Fruit fly (Drosophila melanogaster) whole organism, embryonic: ENCODE measurements around the gene DCTN1-p150.

Experiments
- Abd-B ChIP-seq: fragments of 200-800 bp; sonication (Bioruptor generic); optimal IDR thresholded peaks from 2 replicates; lab custom pipeline; 2018; ENCODE audit warnings: missing biosample characterization, mild to moderate bottlenecking, missing genetic modification characterization, moderate library complexity
- Antp ChIP-seq: fragments of 200-800 bp; sonication (Bioruptor generic); optimal IDR thresholded peaks from 3 replicates; lab custom pipeline; 2016; ENCODE audit warnings: missing biosample characterization, missing genetic modification characterization
- Awh ChIP-seq: fragments of 200-800 bp; sonication (Bioruptor generic); IDR thresholded peaks from 2 replicates; pipeline ENCODE4, ENCODE4 v1.3.6; 2022; ENCODE audit warnings: missing biosample characterization, missing genetic modification characterization
- CG10274 ChIP-seq: fragments of 200-800 bp; sonication (Bioruptor generic); optimal IDR thresholded peaks from 3 replicates; lab custom pipeline; 2017; ENCODE audit warnings: missing biosample characterization, mild to moderate bottlenecking, missing genetic modification characterization
- CG10565 ChIP-seq: fragments of 200-800 bp; sonication (Bioruptor generic); optimal IDR thresholded peaks from 3 replicates; lab custom pipeline; 2016; ENCODE audit warnings: missing biosample characterization, mild to moderate bottlenecking, missing genetic modification characterization
- CG11085 ChIP-seq: fragments of 200-800 bp; sonication (Bioruptor generic); IDR thresholded peaks from 2 replicates; pipeline ENCODE4 v1.3.6; 2022; ENCODE audit warnings: missing biosample characterization, missing genetic modification characterization
- CG14667 ChIP-seq: fragments of 200-800 bp; sonication (Bioruptor generic); IDR thresholded peaks from 2 replicates; pipeline ENCODE4 v1.3.6; 2022; ENCODE audit warnings: missing biosample characterization, missing genetic modification characterization
- CG15073 ChIP-seq: fragments of 200-800 bp; sonication (Bioruptor generic); optimal IDR thresholded peaks from 2 replicates; lab custom pipeline; 2016; ENCODE audit warnings: missing biosample characterization, missing genetic modification characterization
- CG16815 ChIP-seq: fragments of 200-800 bp; sonication (Bioruptor generic); optimal IDR thresholded peaks from 3 replicates; lab custom pipeline; 2017; ENCODE audit warnings: missing biosample characterization, mild to moderate bottlenecking, missing genetic modification characterization
- CG17802 ChIP-seq: fragments of 200-800 bp; sonication (Bioruptor generic); optimal IDR thresholded peaks from 2 replicates; lab custom pipeline; 2018; ENCODE audit warnings: missing biosample characterization, mild to moderate bottlenecking, missing genetic modification characterization, moderate library complexity
- CG17912 ChIP-seq: fragments of 200-800 bp; sonication (Bioruptor generic); optimal IDR thresholded peaks from 2 replicates; lab custom pipeline; 2018; ENCODE audit warnings: missing biosample characterization, mild to moderate bottlenecking, missing genetic modification characterization
- CG18011 ChIP-seq: fragments of 200-800 bp; sonication (Bioruptor generic); optimal IDR thresholded peaks from 2 replicates; lab custom pipeline; 2017; ENCODE audit warnings: missing biosample characterization, missing genetic modification characterization, mild to moderate bottlenecking, moderate library complexity, missing genotype
- CG1832 ChIP-seq: fragments of 200-800 bp; sonication (Bioruptor generic); optimal IDR thresholded peaks from 2 replicates; lab custom pipeline; 2017; ENCODE audit warnings: missing biosample characterization, mild to moderate bottlenecking, missing genetic modification characterization, inconsistent platforms
- CG2129 ChIP-seq: fragments of 200-800 bp; sonication (Bioruptor generic); IDR thresholded peaks from 2 replicates; pipeline ENCODE4 v1.3.6; 2022; ENCODE audit warnings: missing biosample characterization, missing genetic modification characterization; ENCODE audit not compliant: partially characterized antibody
- CG42726 ChIP-seq: fragments of 200-800 bp; sonication (Bioruptor generic); IDR thresholded peaks from 2 replicates; pipeline ENCODE4 v1.3.6; 2022; ENCODE audit warnings: missing biosample characterization, missing genetic modification characterization; ENCODE audit not compliant: partially characterized antibody
- CG5953 ChIP-seq: fragments of 200-800 bp; sonication (Bioruptor generic); IDR thresholded peaks from 2 replicates; pipeline ENCODE4 v1.3.6; 2022; ENCODE audit warnings: missing biosample characterization, missing genetic modification characterization
- CG6854 ChIP-seq: fragments of 200-800 bp; sonication (Bioruptor generic); optimal IDR thresholded peaks from 3 replicates; lab custom pipeline; 2017; ENCODE audit warnings: missing biosample characterization, mild to moderate bottlenecking, missing genetic modification characterization
- CoRest ChIP-seq: fragments of 200-800 bp; sonication (Bioruptor generic); optimal IDR thresholded peaks from 3 replicates; lab custom pipeline; 2018; ENCODE audit warnings: missing biosample characterization, mild to moderate bottlenecking, missing genetic modification characterization, moderate library complexity
- Dad ChIP-seq: fragments of 200-800 bp; sonication (Bioruptor generic); optimal IDR thresholded peaks from 3 replicates; lab custom pipeline; 2016; ENCODE audit warnings: missing biosample characterization, missing genetic modification characterization
- Hand ChIP-seq: fragments of 200-800 bp; sonication (Bioruptor generic); optimal IDR thresholded peaks from 2 replicates; lab custom pipeline; 2017; ENCODE audit warnings: mild to moderate bottlenecking, missing biosample characterization, missing genetic modification reagents, missing genetic modification characterization
- Hmx ChIP-seq: fragments of 200-800 bp; sonication (Bioruptor generic); optimal IDR thresholded peaks from 2 replicates; lab custom pipeline; 2016; ENCODE audit warnings: missing biosample characterization, missing genetic modification characterization
- MTF-1 ChIP-seq: fragments of 200-800 bp; sonication (Bioruptor generic); optimal IDR thresholded peaks from 2 replicates; lab custom pipeline; 2018; ENCODE audit warnings: missing biosample characterization, mild to moderate bottlenecking, missing genetic modification characterization, borderline replicate concordance
- NfI ChIP-seq: fragments of 200-800 bp; sonication (Bioruptor generic); optimal IDR thresholded peaks from 3 replicates; lab custom pipeline; 2018; ENCODE audit warnings: missing biosample characterization, mild to moderate bottlenecking, missing genetic modification characterization, moderate library complexity
- Oaz ChIP-seq: fragments of 200-800 bp; sonication (Bioruptor generic); IDR thresholded peaks from 2 replicates; pipeline ENCODE4 v1.3.6; 2022; ENCODE audit warnings: missing biosample characterization, missing genetic modification characterization
- Oli ChIP-seq: fragments of 200-800 bp; sonication (Bioruptor generic); optimal IDR thresholded peaks from 2 replicates; lab custom pipeline; 2018; ENCODE audit warnings: missing biosample characterization, mild to moderate bottlenecking, missing genetic modification characterization, moderate library complexity
- PHDP ChIP-seq: fragments of 200-800 bp; sonication (Bioruptor generic); optimal IDR thresholded peaks from 3 replicates; lab custom pipeline; 2018; ENCODE audit warnings: missing biosample characterization, mild to moderate bottlenecking, missing genetic modification characterization, moderate library complexity
- Poxn ChIP-seq: fragments of 200-800 bp; sonication (Bioruptor generic); IDR thresholded peaks from 2 replicates; pipeline ENCODE4 v1.3.6; 2022; ENCODE audit warnings: missing biosample characterization, missing genetic modification characterization
- Sox100B ChIP-seq: fragments of 200-800 bp; sonication (Bioruptor generic); optimal IDR thresholded peaks from 3 replicates; lab custom pipeline; 2018; ENCODE audit warnings: missing biosample characterization, mild to moderate bottlenecking, missing genetic modification characterization
- Stat92E ChIP-seq, 3 experiments: fragments of >200 bp in 2 of 3; fragments of 200-800 bp in 1 of 3; sonication (Bioruptor generic) in 1 of 3; optimal IDR thresholded peaks; 2 replicates each; lab custom pipeline; 2017 to 2019; ENCODE audit warnings: missing biosample characterization in 3 of 3, missing genetic modification characterization in 3 of 3, mild to moderate bottlenecking in 1 of 3, moderate library complexity in 1 of 3
- Taf1 ChIP-seq: fragments of 200-800 bp; sonication (Bioruptor generic); IDR thresholded peaks from 2 replicates; pipeline ENCODE4 v1.3.6; 2022; ENCODE audit warnings: missing biosample characterization, missing genetic modification characterization
- Trl ChIP-seq, 3 experiments: fragments of >200 bp in 2 of 3; fragments of 200-800 bp in 1 of 3; sonication (Bioruptor generic) in 1 of 3; optimal IDR thresholded peaks; 2 replicates in 1 of 3; 3 replicates in 2 of 3; lab custom pipeline; 2016 to 2017; ENCODE audit warnings: missing biosample characterization in 1 of 3, missing genetic modification characterization in 1 of 3
- Xbp1 ChIP-seq: fragments of 200-800 bp; sonication (Bioruptor generic); optimal IDR thresholded peaks from 3 replicates; lab custom pipeline; 2016; ENCODE audit warnings: missing biosample characterization, mild to moderate bottlenecking, missing genetic modification characterization
- bcd ChIP-seq: fragments of 200-800 bp; sonication (Bioruptor generic); optimal IDR thresholded peaks from 2 replicates; lab custom pipeline; 2017; ENCODE audit warnings: missing biosample characterization, mild to moderate bottlenecking, missing genetic modification characterization
- btn ChIP-seq: fragments of 200-800 bp; sonication (Bioruptor generic); optimal IDR thresholded peaks from 2 replicates; lab custom pipeline; 2016; ENCODE audit warnings: missing biosample characterization, missing genetic modification characterization
- ci ChIP-seq: fragments of 200-800 bp; sonication (Bioruptor generic); IDR thresholded peaks from 3 replicates; pipeline ENCODE4 v1.3.6; 2022; ENCODE audit warnings: missing biosample characterization, missing genetic modification characterization
- croc ChIP-seq: fragments of 200-800 bp; sonication (Bioruptor generic); conservative IDR thresholded peaks from 3 replicates; pipeline ENCODE4 v1.3.6; 2022; ENCODE audit warnings: missing biosample characterization, missing genetic modification characterization
- dysf ChIP-seq: fragments of 200-800 bp; sonication (Bioruptor generic); IDR thresholded peaks from 3 replicates; pipeline ENCODE4 v1.3.6; 2022; ENCODE audit warnings: missing biosample characterization, missing genetic modification characterization
- fd102C ChIP-seq: fragments of 200-800 bp; sonication (Bioruptor generic); optimal IDR thresholded peaks from 2 replicates; lab custom pipeline; 2018; ENCODE audit warnings: missing biosample characterization, mild to moderate bottlenecking, missing genetic modification characterization, moderate library complexity
- fru ChIP-seq: fragments of >200 bp; optimal IDR thresholded peaks from 2 replicates; lab custom pipeline; 2017
- gem ChIP-seq: fragments of 200-800 bp; sonication (Bioruptor generic); optimal IDR thresholded peaks from 2 replicates; lab custom pipeline; 2019; ENCODE audit warnings: missing biosample characterization, mild to moderate bottlenecking, missing genetic modification characterization, moderate library complexity
- gsb ChIP-seq: fragments of 200-800 bp; sonication (Bioruptor generic); IDR thresholded peaks from 2 replicates; pipeline ENCODE4 v1.3.6; 2022; ENCODE audit warnings: missing biosample characterization, missing genetic modification characterization
- hth ChIP-seq: fragments of >200 bp; optimal IDR thresholded peaks from 2 replicates; lab custom pipeline; 2017; ENCODE audit warnings: inconsistent platforms
- ind ChIP-seq: fragments of 200-800 bp; sonication (Bioruptor generic); optimal IDR thresholded peaks from 3 replicates; lab custom pipeline; 2016; ENCODE audit warnings: missing biosample characterization, missing genetic modification characterization
- inv ChIP-seq: fragments of 200-800 bp; sonication (Bioruptor generic); IDR thresholded peaks from 2 replicates; pipeline ENCODE4 v1.3.6; 2022; ENCODE audit warnings: missing biosample characterization, missing genetic modification characterization; ENCODE audit not compliant: partially characterized antibody
- klu ChIP-seq: fragments of 200-800 bp; sonication (Bioruptor generic); IDR thresholded peaks from 2 replicates; pipeline ENCODE4 v1.3.6; 2022; ENCODE audit warnings: missing biosample characterization, missing genetic modification characterization
- lilli ChIP-seq: fragments of 200-800 bp; sonication (Bioruptor generic); optimal IDR thresholded peaks from 3 replicates; lab custom pipeline; 2016; ENCODE audit warnings: missing biosample characterization, missing genetic modification characterization
- phol ChIP-seq: fragments of 200-800 bp; sonication (Bioruptor generic); optimal IDR thresholded peaks from 3 replicates; lab custom pipeline; 2018; ENCODE audit warnings: missing biosample characterization, mild to moderate bottlenecking, missing genetic modification characterization, moderate library complexity
- ro ChIP-seq: fragments of 200-800 bp; sonication (Bioruptor generic); IDR thresholded peaks from 2 replicates; pipeline ENCODE4 v1.3.6; 2022; ENCODE audit warnings: missing biosample characterization, missing genetic modification characterization
- sens-2 ChIP-seq: fragments of 200-800 bp; sonication (Bioruptor generic); IDR thresholded peaks from 2 replicates; pipeline ENCODE4 v1.3.6; 2022; ENCODE audit warnings: missing biosample characterization, missing genetic modification characterization
- sim ChIP-seq: fragments of 200-800 bp; sonication (Bioruptor generic); IDR thresholded peaks from 2 replicates; pipeline ENCODE4 v1.3.6; 2022; ENCODE audit warnings: missing biosample characterization, missing genetic modification characterization
- tap ChIP-seq: fragments of 200-800 bp; optimal IDR thresholded peaks from 3 replicates; lab custom pipeline; 2019; ENCODE audit warnings: missing biosample characterization, mild to moderate bottlenecking, missing genetic modification characterization, moderate library complexity
- wor ChIP-seq: fragments of 200-800 bp; sonication (Bioruptor generic); IDR thresholded peaks from 2 replicates; pipeline ENCODE4 v1.3.6; 2022; ENCODE audit warnings: missing biosample characterization, missing genetic modification characterization

DCTN1-p150 gene

DNA sequence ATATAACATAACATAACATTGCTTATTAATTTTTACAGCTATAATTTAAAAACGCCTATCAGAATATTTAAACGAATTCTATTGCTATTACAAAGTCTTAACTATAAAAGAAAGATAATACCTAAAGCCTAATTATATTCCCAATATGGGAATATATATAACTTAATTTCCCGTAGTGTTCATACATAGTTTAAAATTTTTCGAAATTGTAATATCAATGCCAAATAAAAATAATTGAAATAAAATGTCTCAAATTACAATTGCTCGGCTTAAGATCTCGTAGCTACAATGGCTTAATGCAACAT is 25.2 kb upstream of the DCTN1-p150 start (continued):
- TF ChIP-seq CG10274 (no peak), lilli (GFP tag; lab: Kevin White, UChicago) (no peak), sim (no peak), CG15073 (GFP tag; lab: Kevin White, UChicago) (no peak), Oli (tag; lab: Kevin White, UChicago) (no peak), tap (tag; lab: Kevin White, UChicago) (no peak), CG6854 (GFP tag; lab: Kevin White, UChicago) (no peak), PHDP (tag; lab: Kevin White, UChicago) (peak; percentile 17), bcd (no peak), fd102C (GFP tag; lab: Kevin White, UChicago) (no peak), CG14667 (GFP tag; lab: Robert Waterston, UW) (no peak), klu (GFP tag; lab: Robert Waterston, UW) (no peak), Stat92E (GFP tag; optimal IDR thresholded peaks at IDR 0.05; lab: Kevin White, UChicago) (no peak), Antp (GFP tag; lab: Kevin White, UChicago) (no peak), Trl (optimal IDR thresholded peaks at IDR 0.05; lab: Kevin White, UChicago) (no peak), Trl (GFP tag; optimal IDR thresholded peaks at IDR 0.05; lab: Kevin White, UChicago) (no peak), Abd-B (GFP tag; lab: Kevin White, UChicago) (no peak), Hand (GFP tag; lab: Kevin White, UChicago) (no peak), Awh (GFP tag; lab: Robert Waterston, UW) (no peak), Hmx (GFP tag; lab: Kevin White, UChicago) (no peak), phol (tag; lab: Kevin White, UChicago) (peak; percentile 6), CG42726 (no peak), gsb (no peak), sens-2 (GFP tag; lab: Robert Waterston, UW) (no peak), Sox100B (GFP tag; lab: Kevin White, UChicago) (no peak), Xbp1 (GFP tag; lab: Kevin White, UChicago) (no peak), ci (GFP tag; lab: Robert Waterston, UW) (no peak), CG16815 (GFP tag; lab: Kevin White, UChicago) (no peak), ind (GFP tag; lab: Kevin White, UChicago) (no peak), dysf (no peak), inv (no peak), CG2129 (no peak), CG11085 (GFP tag; lab: Robert Waterston, UW) (no peak), Taf1 (GFP tag; lab: Robert Waterston, UW) (no peak), Dad (GFP tag; lab: Kevin White, UChicago) (no peak), fru (lab: Kevin White, UChicago) (no peak), ro (GFP tag; lab: Robert Waterston, UW) (no peak), croc (no peak), hth (lab: Kevin White, UChicago) (no peak), gem (tag; lab: Kevin White, UChicago) (peak; percentile 48), btn (GFP tag; lab: Kevin White, UChicago) (no peak), CG5953 (GFP tag; lab: Robert Waterston, UW) (no peak), wor (GFP tag; lab: Robert Waterston, UW) (no peak), Oaz (GFP tag; lab: Robert Waterston, UW) (no peak), CG17802 (no peak), CG1832 (no peak), CoRest (peak; percentile 24), CG10565 (no peak), Poxn (GFP tag; lab: Robert Waterston, UW) (no peak), CG17912 (GFP tag; lab: Kevin White, UChicago) (no peak), MTF-1 (no peak), CG18011 (GFP tag; lab: Kevin White, UChicago) (no peak), NfI (no peak)
